In genomic region chr3R:7090337-7090830, dm6 we compare ENCODE assay signal across 2 fruit fly cellular contexts.
TF ChIP-seq lines count a peak whose summit lies in the region.

No protein-coding gene starts in this region.

TF ChIP-seq in whole organism, embryonic, 481 proteins besides CTCF, POLR2A, EP300 and RAD21 (continued from another document and continues in another):
- TF ChIP-seq Spps (tag; optimal IDR thresholded peaks at IDR 0.05; lab: Kevin White, UChicago), result no peak
- no peak for TF ChIP-seq lov (optimal IDR thresholded peaks at IDR 0.05; lab: Kevin White, UChicago)
- TF ChIP-seq lov (GFP tag; IDR thresholded peaks at IDR 0.05; lab: Robert Waterston, UW), result no peak
- no peak for TF ChIP-seq gsb-n (tag; optimal IDR thresholded peaks at IDR 0.05; lab: Kevin White, UChicago)
- no peak for TF ChIP-seq gfzf (GFP tag; optimal IDR thresholded peaks at IDR 0.05; lab: Kevin White, UChicago)
- TF ChIP-seq br (optimal IDR thresholded peaks at IDR 0.05; lab: Kevin White, UChicago), result no peak
- TF ChIP-seq CG9797 (GFP tag; optimal IDR thresholded peaks at IDR 0.05; lab: Kevin White, UChicago), result no peak
- TF ChIP-seq Oli (tag; optimal IDR thresholded peaks at IDR 0.05; lab: Kevin White, UChicago), result no peak
- peak; percentile 3 for TF ChIP-seq CG10543 (GFP tag; optimal IDR thresholded peaks at IDR 0.05; lab: Kevin White, UChicago)
- TF ChIP-seq sna (GFP tag; IDR thresholded peaks at IDR 0.05; lab: Robert Waterston, UW; ENCODE audit: partially characterized antibody), result no peak
- no peak for TF ChIP-seq CG18764 (GFP tag; optimal IDR thresholded peaks at IDR 0.05; lab: Kevin White, UChicago)
- no peak for TF ChIP-seq jigr1 (GFP tag; IDR thresholded peaks at IDR 0.05; lab: Robert Waterston, UW)
- no peak for TF ChIP-seq Nf-YB (GFP tag; optimal IDR thresholded peaks at IDR 0.05; lab: Kevin White, UChicago)
- TF ChIP-seq tin (GFP tag; optimal IDR thresholded peaks at IDR 0.05; lab: Kevin White, UChicago), result no peak
- TF ChIP-seq Deaf1 (tag; optimal IDR thresholded peaks at IDR 0.05; lab: Kevin White, UChicago), result peak; percentile 97
- no peak for TF ChIP-seq wek (GFP tag; optimal IDR thresholded peaks at IDR 0.05; lab: Kevin White, UChicago)
- TF ChIP-seq CG16813 (GFP tag; IDR thresholded peaks at IDR 0.05; lab: Robert Waterston, UW; ENCODE audit: partially characterized antibody), result no peak
- no peak for TF ChIP-seq kni (GFP tag; optimal IDR thresholded peaks at IDR 0.05; lab: Kevin White, UChicago)
- no peak for TF ChIP-seq Dll (GFP tag; IDR thresholded peaks at IDR 0.05; lab: Robert Waterston, UW; ENCODE audit: partially characterized antibody)
- TF ChIP-seq seq (GFP tag; IDR thresholded peaks at IDR 0.05; lab: Robert Waterston, UW), result 0 out of 2 replicates have a peak, but pooled peaks have one; percentile 5
- peak; percentile 31 for TF ChIP-seq CG6854 (GFP tag; optimal IDR thresholded peaks at IDR 0.05; lab: Kevin White, UChicago)
- TF ChIP-seq Jarid2 (GFP tag; optimal IDR thresholded peaks at IDR 0.05; lab: Kevin White, UChicago), result no peak
- no peak for TF ChIP-seq ttk (GFP tag; IDR thresholded peaks at IDR 0.05; lab: Robert Waterston, UW)
- no peak for TF ChIP-seq Dad (GFP tag; optimal IDR thresholded peaks at IDR 0.05; lab: Kevin White, UChicago)
- TF ChIP-seq CG12659 (GFP tag; optimal IDR thresholded peaks at IDR 0.05; lab: Kevin White, UChicago), result peak; percentile 25
- no peak for TF ChIP-seq CG5953 (GFP tag; IDR thresholded peaks at IDR 0.05; lab: Robert Waterston, UW)
- TF ChIP-seq CG5180 (GFP tag; optimal IDR thresholded peaks at IDR 0.05; lab: Kevin White, UChicago), result no peak
- no peak for TF ChIP-seq stwl (tag; optimal IDR thresholded peaks at IDR 0.05; lab: Kevin White, UChicago)
- no peak for TF ChIP-seq nerfin-1 (tag; optimal IDR thresholded peaks at IDR 0.05; lab: Kevin White, UChicago)
- peak; percentile 59 for TF ChIP-seq ewg (GFP tag; optimal IDR thresholded peaks at IDR 0.05; lab: Kevin White, UChicago)
- no peak for TF ChIP-seq CG17359 (tag; optimal IDR thresholded peaks at IDR 0.05; lab: Kevin White, UChicago)
- TF ChIP-seq Six4 (GFP tag; optimal IDR thresholded peaks at IDR 0.05; lab: Kevin White, UChicago), result no peak
- TF ChIP-seq p53 (GFP tag; optimal IDR thresholded peaks at IDR 0.05; lab: Kevin White, UChicago), result no peak
- no peak for TF ChIP-seq dati (GFP tag; IDR thresholded peaks at IDR 0.05; lab: Robert Waterston, UW)
- no peak for TF ChIP-seq E2f1 (GFP tag; IDR thresholded peaks at IDR 0.05; lab: Robert Waterston, UW)
- TF ChIP-seq Rfx (GFP tag; IDR thresholded peaks at IDR 0.05; lab: Robert Waterston, UW), result peak; percentile 23; the same call in 1 of the 2 replicates
- no peak for TF ChIP-seq grn (GFP tag; optimal IDR thresholded peaks at IDR 0.05; lab: Kevin White, UChicago)
- TF ChIP-seq stc (GFP tag; IDR thresholded peaks at IDR 0.05; lab: Robert Waterston, UW), result no peak
- no peak for TF ChIP-seq sqz (GFP tag; optimal IDR thresholded peaks at IDR 0.05; lab: Kevin White, UChicago)
- no peak for TF ChIP-seq Poxn (GFP tag; IDR thresholded peaks at IDR 0.05; lab: Robert Waterston, UW)
- TF ChIP-seq CG10654 (GFP tag; optimal IDR thresholded peaks at IDR 0.05; lab: Kevin White, UChicago), result no peak
- 0 out of 2 replicates have a peak, but pooled peaks have one; percentile 7 for TF ChIP-seq CG14441 (GFP tag; IDR thresholded peaks at IDR 0.05; lab: Robert Waterston, UW)
- no peak for TF ChIP-seq scrt (GFP tag; optimal IDR thresholded peaks at IDR 0.05; lab: Kevin White, UChicago)
- TF ChIP-seq gcm2 (GFP tag; optimal IDR thresholded peaks at IDR 0.05; lab: Kevin White, UChicago), result no peak
- peak; percentile 33 for TF ChIP-seq ash1 (GFP tag; optimal IDR thresholded peaks at IDR 0.05; lab: Kevin White, UChicago)
- no peak for TF ChIP-seq CG9817 (tag; optimal IDR thresholded peaks at IDR 0.05; lab: Kevin White, UChicago)
- no peak for TF ChIP-seq CG2202 (tag; optimal IDR thresholded peaks at IDR 0.05; lab: Kevin White, UChicago)
- TF ChIP-seq Usf (GFP tag; optimal IDR thresholded peaks at IDR 0.05; lab: Kevin White, UChicago), result no peak
- no peak for TF ChIP-seq abd-A (tag; optimal IDR thresholded peaks at IDR 0.05; lab: Kevin White, UChicago)
- TF ChIP-seq repo (GFP tag; optimal IDR thresholded peaks at IDR 0.05; lab: Kevin White, UChicago), result no peak
- TF ChIP-seq grau (tag; optimal IDR thresholded peaks at IDR 0.05; lab: Kevin White, UChicago), result no peak
- TF ChIP-seq zen (tag; optimal IDR thresholded peaks at IDR 0.05; lab: Kevin White, UChicago), result no peak
- TF ChIP-seq btn (GFP tag; optimal IDR thresholded peaks at IDR 0.05; lab: Kevin White, UChicago), result no peak
- peak; percentile 90 for TF ChIP-seq z (GFP tag; IDR thresholded peaks at IDR 0.05; lab: Robert Waterston, UW)
- TF ChIP-seq CG10366 (GFP tag; IDR thresholded peaks at IDR 0.05; lab: Robert Waterston, UW), result no peak
- TF ChIP-seq CG2199 (GFP tag; IDR thresholded peaks at IDR 0.05; lab: Robert Waterston, UW), result peak; percentile 61; the same call in 1 of the 3 replicates
- TF ChIP-seq exex (tag; optimal IDR thresholded peaks at IDR 0.05; lab: Kevin White, UChicago), result no peak
- no peak for TF ChIP-seq Abd-B (GFP tag; optimal IDR thresholded peaks at IDR 0.05; lab: Kevin White, UChicago)
- peak; percentile 37 for TF ChIP-seq Fer1 (GFP tag; optimal IDR thresholded peaks at IDR 0.05; lab: Kevin White, UChicago)
- no peak for TF ChIP-seq Aef1 (GFP tag; IDR thresholded peaks at IDR 0.05; lab: Robert Waterston, UW)
- TF ChIP-seq zf30C (GFP tag; optimal IDR thresholded peaks at IDR 0.05; lab: Kevin White, UChicago), result peak; percentile 52
- no peak for TF ChIP-seq dpn (GFP tag; optimal IDR thresholded peaks at IDR 0.05; lab: Kevin White, UChicago)
- 0 out of 3 replicates have a peak, but pooled peaks have one; percentile 6 for TF ChIP-seq row (GFP tag; IDR thresholded peaks at IDR 0.05; lab: Robert Waterston, UW)
- no peak for TF ChIP-seq BEAF-32 (GFP tag; optimal IDR thresholded peaks at IDR 0.05; lab: Kevin White, UChicago)
- TF ChIP-seq rib (GFP tag; IDR thresholded peaks at IDR 0.05; lab: Robert Waterston, UW), result peak; percentile 48; the same call in 1 of the 2 replicates
- TF ChIP-seq CG18262 (tag; optimal IDR thresholded peaks at IDR 0.05; lab: Kevin White, UChicago), result no peak
- TF ChIP-seq CG6813 (GFP tag; optimal IDR thresholded peaks at IDR 0.05; lab: Kevin White, UChicago), result no peak
- no peak for TF ChIP-seq Nf-YC (tag; optimal IDR thresholded peaks at IDR 0.05; lab: Kevin White, UChicago)
- TF ChIP-seq ase (GFP tag; IDR thresholded peaks at IDR 0.05; lab: Robert Waterston, UW), result no peak

TF ChIP-seq in whole organism, prepupa, 60 proteins besides CTCF, POLR2A, EP300 and RAD21 (continued from another document):
- peak; percentile 26 for TF ChIP-seq Hr4 (GFP tag; optimal IDR thresholded peaks at IDR 0.05; lab: Kevin White, UChicago)
- no peak for TF ChIP-seq CG10631 (GFP tag; optimal IDR thresholded peaks at IDR 0.05; lab: Kevin White, UChicago)
- no peak for TF ChIP-seq Ets96B (tag; optimal IDR thresholded peaks at IDR 0.05; lab: Kevin White, UChicago)
- no peak for TF ChIP-seq Eip75B (GFP tag; optimal IDR thresholded peaks at IDR 0.05; lab: Kevin White, UChicago)
- peak in 1 of 2 experiments; percentile 3 for TF ChIP-seq salr (GFP tag; optimal IDR thresholded peaks at IDR 0.05; lab: Kevin White, UChicago)
- no peak for TF ChIP-seq Lpt (GFP tag; optimal IDR thresholded peaks at IDR 0.05; lab: Kevin White, UChicago)
- TF ChIP-seq esn (GFP tag; optimal IDR thresholded peaks at IDR 0.05; lab: Kevin White, UChicago), result no peak
- no peak for TF ChIP-seq Sox102F (GFP tag; optimal IDR thresholded peaks at IDR 0.05; lab: Kevin White, UChicago)
- TF ChIP-seq CG7368 (GFP tag; optimal IDR thresholded peaks at IDR 0.05; lab: Kevin White, UChicago), result no peak
- TF ChIP-seq CG3032 (tag; optimal IDR thresholded peaks at IDR 0.05; lab: Kevin White, UChicago), result peak; percentile 4
- TF ChIP-seq net (GFP tag; optimal IDR thresholded peaks at IDR 0.05; lab: Kevin White, UChicago), result no peak
- TF ChIP-seq cyc (GFP tag; optimal IDR thresholded peaks at IDR 0.05; lab: Kevin White, UChicago), result no peak
- no peak for TF ChIP-seq Ets21C (GFP tag; optimal IDR thresholded peaks at IDR 0.05; lab: Kevin White, UChicago)
- TF ChIP-seq svp (GFP tag; lab: Kevin White, UChicago), result peak; percentile 52
- no peak for TF ChIP-seq CG11294 (GFP tag; IDR thresholded peaks at IDR 0.05; lab: Robert Waterston, UW)
- peak; percentile 8 for TF ChIP-seq CG8632 (GFP tag; optimal IDR thresholded peaks at IDR 0.05; lab: Kevin White, UChicago)
- no peak for TF ChIP-seq dsx (GFP tag; optimal IDR thresholded peaks at IDR 0.05; lab: Kevin White, UChicago; ENCODE audit: poor library complexity, severe bottlenecking)
- TF ChIP-seq Hr39 (GFP tag; optimal IDR thresholded peaks at IDR 0.05; lab: Kevin White, UChicago), result no peak
- TF ChIP-seq CG6792 (GFP tag; optimal IDR thresholded peaks at IDR 0.05; lab: Kevin White, UChicago), result no peak
- no peak for TF ChIP-seq Hr38 (GFP tag; optimal IDR thresholded peaks at IDR 0.05; lab: Kevin White, UChicago)
- no peak for TF ChIP-seq Blimp-1 (GFP tag; optimal IDR thresholded peaks at IDR 0.05; lab: Kevin White, UChicago)
- peak; percentile 16 for TF ChIP-seq topi (GFP tag; optimal IDR thresholded peaks at IDR 0.05; lab: Kevin White, UChicago)
- TF ChIP-seq eg (GFP tag; IDR thresholded peaks at IDR 0.05; lab: Robert Waterston, UW), result peak; percentile 34; the same call in 1 of the 3 replicates
- peak; percentile 28 for TF ChIP-seq Met (GFP tag; optimal IDR thresholded peaks at IDR 0.05; lab: Kevin White, UChicago)
- TF ChIP-seq CG31627 (GFP tag; optimal IDR thresholded peaks at IDR 0.05; lab: Kevin White, UChicago), result no peak
- TF ChIP-seq fkh (GFP tag; optimal IDR thresholded peaks at IDR 0.05; lab: Kevin White, UChicago), result no peak
- TF ChIP-seq CG15336 (GFP tag; IDR thresholded peaks at IDR 0.05; lab: Robert Waterston, UW), result no peak
- peak; percentile 6 for TF ChIP-seq Sox14 (GFP tag; optimal IDR thresholded peaks at IDR 0.05; lab: Kevin White, UChicago)
- peak; percentile 35; the same call in 2 of the 3 replicates for TF ChIP-seq CG8119 (GFP tag; IDR thresholded peaks at IDR 0.05; lab: Robert Waterston, UW)
- no peak for TF ChIP-seq CG9139 (GFP tag; optimal IDR thresholded peaks at IDR 0.05; lab: Kevin White, UChicago)
- TF ChIP-seq CG6808 (GFP tag; optimal IDR thresholded peaks at IDR 0.05; lab: Kevin White, UChicago), result no peak
- no peak for TF ChIP-seq Gug (GFP tag; IDR thresholded peaks at IDR 0.05; lab: Robert Waterston, UW)
- TF ChIP-seq lz (GFP tag; optimal IDR thresholded peaks at IDR 0.05; lab: Kevin White, UChicago), result peak; percentile 1
- no peak for TF ChIP-seq Eip93F (GFP tag; optimal IDR thresholded peaks at IDR 0.05; lab: Kevin White, UChicago)
- TF ChIP-seq dac (GFP tag; optimal IDR thresholded peaks at IDR 0.05; lab: Kevin White, UChicago), result no peak
- no peak for TF ChIP-seq fd59A (GFP tag; optimal IDR thresholded peaks at IDR 0.05; lab: Kevin White, UChicago)
- TF ChIP-seq CG4318 (GFP tag; optimal IDR thresholded peaks at IDR 0.05; lab: Kevin White, UChicago), result no peak
- no peak for TF ChIP-seq CG16779 (tag; optimal IDR thresholded peaks at IDR 0.05; lab: Kevin White, UChicago)
TF ChIP-seq in whole organism, prepupa: peak in this region for 17.
